Fruit fly (Drosophila melanogaster): ENCODE results near the gene Cmpk.

Gene Cmpk

dm6 chr3R:26072477-26072876, 17.2 kb upstream of the Cmpk start (continued):
- TF ChIP-seq CG6792 (GFP tag; optimal IDR thresholded peaks at IDR 0.05) (peak; percentile 86), Sox102F (GFP tag; optimal IDR thresholded peaks at IDR 0.05) (peak; percentile 75), fkh (GFP tag; optimal IDR thresholded peaks at IDR 0.05) (no peak), CG34406 (GFP tag; optimal IDR thresholded peaks at IDR 0.05) (peak; percentile 70), dac (GFP tag; optimal IDR thresholded peaks at IDR 0.05) (peak; percentile 70), fd59A (GFP tag; optimal IDR thresholded peaks at IDR 0.05) (peak; percentile 69), CG32006 (GFP tag; optimal IDR thresholded peaks at IDR 0.05) (peak; percentile 85), svp (GFP tag) (peak; percentile 89), CG16779 (tag; optimal IDR thresholded peaks at IDR 0.05) (peak; percentile 51), dsx (GFP tag; optimal IDR thresholded peaks at IDR 0.05; ENCODE audit: poor library complexity, severe bottlenecking) (peak; percentile 64), CG7368 (GFP tag; optimal IDR thresholded peaks at IDR 0.05) (peak; percentile 66), spab (GFP tag; optimal IDR thresholded peaks at IDR 0.05) (peak; percentile 71), Sox14 (GFP tag; optimal IDR thresholded peaks at IDR 0.05) (peak; percentile 82), Gug (GFP tag; IDR thresholded peaks at IDR 0.05) (peak; percentile 76), cyc (GFP tag; optimal IDR thresholded peaks at IDR 0.05) (peak; percentile 76), Ets96B (tag; optimal IDR thresholded peaks at IDR 0.05) (peak; percentile 77)

- no peak for TF ChIP-seq Ets21C (GFP tag; optimal IDR thresholded peaks at IDR 0.05)
- peak; percentile 52 for TF ChIP-seq lz (GFP tag; optimal IDR thresholded peaks at IDR 0.05)
- TF ChIP-seq CG8119 (GFP tag; IDR thresholded peaks at IDR 0.05), result peak; percentile 34; the same call in 1 of the 3 replicates
- TF ChIP-seq CG9139 (GFP tag; optimal IDR thresholded peaks at IDR 0.05), result peak; percentile 14
- no peak for TF ChIP-seq CG1621 (tag; optimal IDR thresholded peaks at IDR 0.05)
- peak; percentile 45 for TF ChIP-seq CG8632 (GFP tag; optimal IDR thresholded peaks at IDR 0.05)
- TF ChIP-seq pdm3 (GFP tag; optimal IDR thresholded peaks at IDR 0.05), result peak; percentile 42
- TF ChIP-seq esn (GFP tag; optimal IDR thresholded peaks at IDR 0.05), result peak; percentile 67
- TF ChIP-seq salr (GFP tag; optimal IDR thresholded peaks at IDR 0.05), result peak in 1 of 2 experiments; percentile 13
- peak; percentile 54 for TF ChIP-seq CG3919 (GFP tag; optimal IDR thresholded peaks at IDR 0.05)
- peak; percentile 25 for TF ChIP-seq net (GFP tag; optimal IDR thresholded peaks at IDR 0.05)
- peak; percentile 30 for TF ChIP-seq cyc (GFP tag; optimal IDR thresholded peaks at IDR 0.05)
- TF ChIP-seq CG7368 (GFP tag; optimal IDR thresholded peaks at IDR 0.05), result peak; percentile 18
- TF ChIP-seq Sox15 (GFP tag; optimal IDR thresholded peaks at IDR 0.05), result no peak
- peak; percentile 42 for TF ChIP-seq dsx (GFP tag; optimal IDR thresholded peaks at IDR 0.05; ENCODE audit: poor library complexity, severe bottlenecking)
- TF ChIP-seq fd85E (GFP tag; optimal IDR thresholded peaks at IDR 0.05), result no peak
- no peak for TF ChIP-seq Blimp-1 (GFP tag; optimal IDR thresholded peaks at IDR 0.05)
- TF ChIP-seq CG34406 (GFP tag; optimal IDR thresholded peaks at IDR 0.05), result peak; percentile 51
- TF ChIP-seq CG15336 (GFP tag; IDR thresholded peaks at IDR 0.05), result 0 out of 2 replicates have a peak, but pooled peaks have one; percentile 34
- TF ChIP-seq Eip93F (GFP tag; optimal IDR thresholded peaks at IDR 0.05), result no peak
- TF ChIP-seq CG11762 (GFP tag; optimal IDR thresholded peaks at IDR 0.05; ENCODE audit: insufficient read depth), result peak; percentile 2
- peak; percentile 42 for TF ChIP-seq CG6808 (GFP tag; optimal IDR thresholded peaks at IDR 0.05)
- peak; percentile 0 to 10 for TF ChIP-seq ss (GFP tag; optimal IDR thresholded peaks at IDR 0.05)
- TF ChIP-seq acj6 (GFP tag; optimal IDR thresholded peaks at IDR 0.05), result peak; percentile 31
- peak; percentile 15 for TF ChIP-seq CG10669 (GFP tag; optimal IDR thresholded peaks at IDR 0.05)
- peak; percentile 54 for TF ChIP-seq OdsH (GFP tag; optimal IDR thresholded peaks at IDR 0.05)
- no peak for TF ChIP-seq eg (GFP tag; IDR thresholded peaks at IDR 0.05)
- TF ChIP-seq Sox14 (GFP tag; optimal IDR thresholded peaks at IDR 0.05), result peak; percentile 16
- peak; percentile 49 for TF ChIP-seq CG6792 (GFP tag; optimal IDR thresholded peaks at IDR 0.05)
- peak; percentile 22 for TF ChIP-seq topi (GFP tag; optimal IDR thresholded peaks at IDR 0.05)
- TF ChIP-seq Sox102F (GFP tag; optimal IDR thresholded peaks at IDR 0.05), result peak; percentile 56
- TF ChIP-seq spab (GFP tag; optimal IDR thresholded peaks at IDR 0.05), result peak; percentile 12
- no peak for TF ChIP-seq CG11294 (GFP tag; IDR thresholded peaks at IDR 0.05)
- TF ChIP-seq CG6163 (GFP tag; IDR thresholded peaks at IDR 0.05), result no peak
- no peak for TF ChIP-seq CG16779 (tag; optimal IDR thresholded peaks at IDR 0.05)
- peak; percentile 88 for TF ChIP-seq Eip78C (GFP tag)
- no peak for TF ChIP-seq CG11902 (GFP tag; optimal IDR thresholded peaks at IDR 0.05)
- no peak for TF ChIP-seq CG4318 (GFP tag; optimal IDR thresholded peaks at IDR 0.05)
- TF ChIP-seq vri (GFP tag; optimal IDR thresholded peaks at IDR 0.05), result peak; percentile 20
- no peak for TF ChIP-seq Hr38 (GFP tag; optimal IDR thresholded peaks at IDR 0.05)
- TF ChIP-seq dac (GFP tag; optimal IDR thresholded peaks at IDR 0.05), result no peak
- TF ChIP-seq Ets96B (tag; optimal IDR thresholded peaks at IDR 0.05), result peak; percentile 37
- TF ChIP-seq CG6854 (GFP tag; optimal IDR thresholded peaks at IDR 0.05), result no peak
Measured at dm6 chr3R:26068135-26068534, 12.9 kb upstream of the Cmpk start.

All from whole organism, prepupa.